Fruit fly (Drosophila melanogaster) whole organism, adult: Measurements from ENCODE around the gene Npc1b.

Experiments used
- CG12768 ChIP-seq: fragments of 200-800 bp; sonication (Bioruptor generic); optimal IDR thresholded peaks from 2 replicates; lab custom pipeline; 2017; ENCODE audit warnings: missing biosample characterization, missing genetic modification characterization, mild to moderate bottlenecking, moderate library complexity, missing genetic modification reagents
- CG14711 ChIP-seq: fragments of 200-800 bp; sonication (Bioruptor generic); optimal IDR thresholded peaks from 2 replicates; lab custom pipeline; 2018; ENCODE audit warnings: missing biosample characterization, mild to moderate bottlenecking, missing genetic modification characterization, moderate library complexity
- CG1620 ChIP-seq: fragments of 200-800 bp; sonication (Bioruptor generic); optimal IDR thresholded peaks from 2 replicates; lab custom pipeline; 2016; ENCODE audit warnings: missing biosample characterization, missing genetic modification characterization
- CG33017 ChIP-seq: fragments of 200-800 bp; sonication (Bioruptor generic); optimal IDR thresholded peaks from 2 replicates; lab custom pipeline; 2018; ENCODE audit warnings: missing biosample characterization, mild to moderate bottlenecking, missing genetic modification characterization, moderate library complexity
- CG7045 ChIP-seq: fragments of 200-800 bp; sonication (Bioruptor generic); optimal IDR thresholded peaks from 2 replicates; lab custom pipeline; 2017; ENCODE audit warnings: missing biosample characterization, mild to moderate bottlenecking, missing genetic modification characterization
- Clk ChIP-seq: fragments of 200-800 bp; sonication (Bioruptor generic); optimal IDR thresholded peaks from 2 replicates; lab custom pipeline; 2017; ENCODE audit warnings: missing biosample characterization, missing genetic modification characterization
- Crg-1 ChIP-seq: fragments of 200-800 bp; sonication (Bioruptor generic); optimal IDR thresholded peaks from 2 replicates; lab custom pipeline; 2016; ENCODE audit warnings: missing biosample characterization, missing genetic modification characterization
- Hr96 ChIP-seq: fragments of 200-800 bp; sonication (Bioruptor generic); optimal IDR thresholded peaks from 2 replicates; lab custom pipeline; 2016; ENCODE audit warnings: missing biosample characterization, missing genetic modification characterization
- bab1 ChIP-seq: fragments of 200-800 bp; sonication (Bioruptor generic); optimal IDR thresholded peaks from 3 replicates; lab custom pipeline; 2019; ENCODE audit warnings: missing biosample characterization, mild to moderate bottlenecking, missing genetic modification characterization, moderate library complexity
- cic ChIP-seq: fragments of 200-800 bp; sonication (Bioruptor generic); optimal IDR thresholded peaks from 2 replicates; lab custom pipeline; 2017; ENCODE audit warnings: missing biosample characterization, mild to moderate bottlenecking, missing genetic modification characterization, moderate library complexity
- cnc ChIP-seq, 2 experiments: fragments of >200 bp; optimal IDR thresholded peaks; 2 replicates each; lab custom pipeline; 2017
- pad ChIP-seq: fragments of 200-800 bp; sonication (Bioruptor generic); optimal IDR thresholded peaks from 3 replicates; lab custom pipeline; 2017; ENCODE audit warnings: missing biosample characterization, missing genetic modification characterization, mild to moderate bottlenecking, moderate library complexity, missing genetic modification reagents
- tj ChIP-seq: fragments of 200-800 bp; sonication (Bioruptor generic); optimal IDR thresholded peaks from 3 replicates; lab custom pipeline; 2017; ENCODE audit warnings: missing biosample characterization, mild to moderate bottlenecking, missing genetic modification characterization, moderate library complexity

DNA sequence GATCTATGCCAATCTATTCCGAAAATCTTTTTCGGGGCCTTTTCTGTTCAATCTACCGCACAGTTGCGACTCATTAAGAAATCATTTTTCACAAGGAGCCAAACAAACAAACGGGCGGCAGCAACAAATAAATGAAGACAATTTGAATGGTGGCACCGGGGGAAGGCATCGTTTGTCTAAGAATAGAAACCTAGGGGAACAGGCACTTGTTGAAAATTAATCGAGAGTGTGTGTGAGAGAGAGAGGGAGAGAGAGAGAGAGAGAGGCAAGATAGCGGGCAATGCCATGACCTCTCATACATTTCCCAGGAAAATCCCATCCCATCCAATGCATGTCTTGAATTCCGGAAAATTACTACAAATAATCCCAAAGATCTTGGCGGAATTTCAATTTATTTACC lies 18.2 kb upstream of the Npc1b start:
- TF ChIP-seq cnc (optimal IDR thresholded peaks at IDR 0.05; lab: Kevin White, UChicago) = no peak
- no peak for TF ChIP-seq CG7045 (GFP tag; lab: Kevin White, UChicago)
- TF ChIP-seq Clk (GFP tag; lab: Kevin White, UChicago) = no peak
- no peak for TF ChIP-seq tj (GFP tag; lab: Kevin White, UChicago)
- TF ChIP-seq pad (GFP tag; lab: Kevin White, UChicago) = no peak
- no peak for TF ChIP-seq bab1 (GFP tag; lab: Kevin White, UChicago)
- TF ChIP-seq CG14711 (tag; lab: Kevin White, UChicago) = no peak
- no peak for TF ChIP-seq cic (GFP tag; lab: Kevin White, UChicago)
- TF ChIP-seq CG12768 (GFP tag; lab: Kevin White, UChicago) = no peak
- TF ChIP-seq CG1620 (GFP tag; lab: Kevin White, UChicago) = no peak
- TF ChIP-seq Hr96 (GFP tag; lab: Kevin White, UChicago) = no peak
- no peak for TF ChIP-seq Crg-1
- TF ChIP-seq CG33017 (tag; lab: Kevin White, UChicago) = no peak
